Worm (Caenorhabditis elegans) whole organism, midembryonic: Measurements from ENCODE around the gene ZK377.15.

ENCODE experiments used
- T22C8.4 ChIP-seq: fragments of 200-800 bp; sonication (Bioruptor generic); IDR thresholded peaks from 2 replicates; pipeline ENCODE4 v1.3.6; 2022; ENCODE audit warnings: missing genetic modification characterization, missing compliant biosample characterization
- cog-1 ChIP-seq: sonication (generic microtip); optimal IDR thresholded peaks from 2 replicates; lab custom pipeline; 2016; ENCODE audit warnings: missing genetic modification characterization, missing compliant biosample characterization
- flt-1 ChIP-seq: fragments of 200-800 bp; sonication (Bioruptor generic); IDR thresholded peaks from 2 replicates; pipeline ENCODE4 v1.3.6; 2022; ENCODE audit warnings: missing genetic modification characterization, missing compliant biosample characterization
- klf-2 ChIP-seq: fragments of 200-800 bp; sonication (Bioruptor generic); conservative IDR thresholded peaks from 2 replicates; pipeline ENCODE4 v1.3.6; 2022; ENCODE audit warnings: missing genetic modification reagents, missing genetic modification characterization, missing compliant biosample characterization
- med-1 ChIP-seq: sonication (generic microtip); optimal IDR thresholded peaks from 2 replicates; lab custom pipeline; 2017; ENCODE audit warnings: missing genetic modification characterization, mild to moderate bottlenecking, missing compliant biosample characterization, antibody characterized with exemption, missing genetic modification reagents; ENCODE audit not compliant: insufficient read depth
- ref-1 ChIP-seq: fragments of 200-800 bp; sonication (Bioruptor generic); conservative IDR thresholded peaks from 2 replicates; pipeline ENCODE4 v1.3.6; 2022; ENCODE audit warnings: missing genetic modification reagents, missing genetic modification characterization, missing compliant biosample characterization
- tab-1 ChIP-seq: fragments of 200-800 bp; sonication (Bioruptor generic); IDR thresholded peaks from 2 replicates; pipeline ENCODE4 v1.3.6; 2022; ENCODE audit warnings: missing genetic modification characterization, missing compliant biosample characterization
- ztf-23 ChIP-seq: fragments of 200-800 bp; sonication (Bioruptor generic); IDR thresholded peaks from 2 replicates; pipeline ENCODE4 v1.3.6; 2022; ENCODE audit warnings: missing genetic modification reagents, missing genetic modification characterization, missing compliant biosample characterization
- ztf-29 ChIP-seq: fragments of 200-800 bp; sonication (Bioruptor generic); IDR thresholded peaks from 2 replicates; pipeline ENCODE4 v1.3.6; 2022; ENCODE audit warnings: missing genetic modification reagents, missing genetic modification characterization, missing compliant biosample characterization

Gene ZK377.15

ce11 chrX:3443526-3443925, 22.2 kb downstream of the ZK377.15 start, which contains the start of gene ZK813.2:
Gene ZK813.2 (plus strand): TSS chrX:3443826.
- TF ChIP-seq ztf-29 (GFP tag; lab: Robert Waterston, UW) (no peak), T22C8.4 (GFP tag; lab: Robert Waterston, UW) (no peak), med-1 (no peak), tab-1 (GFP tag; lab: Robert Waterston, UW) (no peak)

DNA sequence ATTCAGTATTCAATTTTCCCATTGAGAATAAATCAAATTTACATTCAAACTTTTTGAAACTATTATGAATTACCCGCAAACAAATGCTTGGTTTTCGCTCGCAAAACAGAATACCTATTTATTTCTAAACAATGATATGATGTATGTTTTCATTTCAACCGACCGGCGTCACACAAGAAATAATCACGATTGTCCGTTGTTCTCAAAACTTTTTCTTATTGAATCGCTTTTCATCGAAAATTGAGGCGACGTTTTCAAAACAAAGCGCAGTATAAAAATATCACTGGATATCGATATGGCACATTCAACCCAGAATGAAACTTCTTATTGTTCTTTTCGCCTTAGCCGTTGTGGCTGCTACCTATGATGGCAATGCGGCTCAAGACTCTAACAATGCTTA, 24.1 kb downstream of the ZK377.15 start, which contains the start of gene ZK813.3:
TSS of gene ZK813.3 (plus strand) at position 301 of the 400 bp plus-strand sequence.
- TF ChIP-seq med-1: no peak
- no peak for TF ChIP-seq ztf-29 (GFP tag; lab: Robert Waterston, UW)
- no peak for TF ChIP-seq klf-2 (GFP tag; lab: Robert Waterston, UW)
- no peak for TF ChIP-seq cog-1 (tag; lab: Kevin White, UChicago)
- TF ChIP-seq flt-1 (GFP tag; lab: Robert Waterston, UW): no peak

DNA sequence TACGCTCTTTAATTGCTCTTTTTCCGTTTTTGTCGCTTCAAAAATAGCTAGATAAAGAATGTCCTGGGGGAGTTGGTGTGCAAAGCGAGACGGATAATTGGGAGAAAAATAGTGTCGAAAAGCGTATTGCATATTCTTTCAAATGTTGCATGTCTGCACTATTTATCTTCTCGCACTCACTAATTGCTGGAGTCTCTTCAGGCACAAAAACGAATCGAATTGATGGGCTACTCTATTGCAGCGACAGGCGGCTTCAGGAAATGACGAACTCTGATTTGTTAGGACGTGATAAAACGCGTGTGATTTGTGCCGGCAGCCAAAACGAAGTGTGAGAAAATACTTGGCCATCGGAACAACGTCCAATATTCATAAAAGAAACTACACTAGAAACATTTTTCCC, 25.4 kb downstream of the ZK377.15 start:
- no peak for TF ChIP-seq med-1
- TF ChIP-seq T22C8.4 (GFP tag; lab: Robert Waterston, UW): no peak
- no peak for TF ChIP-seq ref-1 (GFP tag; lab: Robert Waterston, UW)
- TF ChIP-seq flt-1 (GFP tag; lab: Robert Waterston, UW): no peak
- no peak for TF ChIP-seq ztf-23 (GFP tag; lab: Robert Waterston, UW)
- no peak for TF ChIP-seq klf-2 (GFP tag; lab: Robert Waterston, UW)
- no peak for TF ChIP-seq cog-1 (tag; lab: Kevin White, UChicago)
- no peak for TF ChIP-seq tab-1 (GFP tag; lab: Robert Waterston, UW)

- TF ChIP-seq klf-2 (GFP tag; lab: Robert Waterston, UW) (no peak), ztf-23 (GFP tag; lab: Robert Waterston, UW) (no peak), cog-1 (tag; lab: Kevin White, UChicago) (no peak), ref-1 (GFP tag; lab: Robert Waterston, UW) (no peak), flt-1 (GFP tag; lab: Robert Waterston, UW) (no peak), tab-1 (GFP tag; lab: Robert Waterston, UW) (no peak), ztf-29 (GFP tag; lab: Robert Waterston, UW) (no peak), T22C8.4 (GFP tag; lab: Robert Waterston, UW) (no peak), med-1 (no peak)
Measured at ce11 chrX:3439823-3440222, 25.9 kb downstream of the ZK377.15 start.

- no peak for TF ChIP-seq T22C8.4 (GFP tag; lab: Robert Waterston, UW)
- no peak for TF ChIP-seq ztf-29 (GFP tag; lab: Robert Waterston, UW)
- TF ChIP-seq med-1: no peak
- no peak for TF ChIP-seq ztf-23 (GFP tag; lab: Robert Waterston, UW)
- TF ChIP-seq klf-2 (GFP tag; lab: Robert Waterston, UW): no peak
- no peak for TF ChIP-seq ref-1 (GFP tag; lab: Robert Waterston, UW)
- TF ChIP-seq flt-1 (GFP tag; lab: Robert Waterston, UW): no peak
- no peak for TF ChIP-seq tab-1 (GFP tag; lab: Robert Waterston, UW)
- no peak for TF ChIP-seq cog-1 (tag; lab: Kevin White, UChicago)
Measured at ce11 chrX:3430020-3430419, 35.7 kb downstream of the ZK377.15 start, which contains the start of gene ZK813.4. Gene ZK813.4 (minus strand): TSS chrX:3430120.

DNA sequence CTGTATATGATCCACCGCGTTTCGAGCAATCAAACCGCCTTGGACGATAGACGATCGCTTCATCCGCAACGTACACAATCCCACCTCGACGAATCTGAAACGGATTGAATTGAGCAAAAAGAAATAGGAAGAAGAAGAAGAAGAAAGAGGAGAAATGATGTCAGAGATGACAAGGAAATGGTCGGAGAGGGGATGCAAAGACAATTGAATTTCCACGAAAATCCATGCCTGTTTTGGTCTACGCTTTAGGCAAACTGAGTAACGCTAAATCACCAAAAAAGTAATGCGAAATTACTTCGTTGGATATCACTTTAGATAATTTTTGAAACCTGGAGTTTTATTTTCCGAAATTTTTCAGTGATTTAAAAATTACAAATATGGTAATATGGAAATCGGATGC, 36.6 kb downstream of the ZK377.15 start:
- TF ChIP-seq med-1: no peak
- TF ChIP-seq tab-1 (GFP tag; lab: Robert Waterston, UW): no peak
- no peak for TF ChIP-seq ztf-29 (GFP tag; lab: Robert Waterston, UW)
- TF ChIP-seq flt-1 (GFP tag; lab: Robert Waterston, UW): no peak
- TF ChIP-seq ztf-23 (GFP tag; lab: Robert Waterston, UW): no peak
- no peak for TF ChIP-seq klf-2 (GFP tag; lab: Robert Waterston, UW)
- TF ChIP-seq ref-1 (GFP tag; lab: Robert Waterston, UW): no peak
- no peak for TF ChIP-seq cog-1 (tag; lab: Kevin White, UChicago)
- TF ChIP-seq T22C8.4 (GFP tag; lab: Robert Waterston, UW): no peak

DNA sequence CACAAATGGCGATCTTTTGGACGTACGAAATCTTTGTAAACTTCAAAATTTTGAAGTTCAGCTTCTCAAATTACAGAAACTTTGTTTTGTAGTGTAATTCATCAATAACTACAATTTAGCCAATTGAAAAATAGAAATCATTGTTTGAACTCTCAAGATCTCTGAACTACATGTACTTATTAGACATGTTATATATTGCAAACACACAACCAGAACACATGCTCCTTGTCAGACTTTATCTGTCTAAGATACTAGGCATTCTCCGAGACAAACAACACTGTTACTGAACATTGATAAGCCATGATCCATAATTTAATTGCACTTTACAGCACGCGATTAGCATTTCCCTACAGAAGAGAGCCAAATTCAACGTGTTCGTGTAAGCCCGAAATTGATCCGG, 41.2 kb downstream of the ZK377.15 start, which contains the start of gene ZK813.6:
TSS of gene ZK813.6 (plus strand) at position 301 of the 400 bp plus-strand sequence.
- TF ChIP-seq cog-1 (tag; lab: Kevin White, UChicago) (no peak), ztf-29 (GFP tag; lab: Robert Waterston, UW) (no peak), flt-1 (GFP tag; lab: Robert Waterston, UW) (no peak), klf-2 (GFP tag; lab: Robert Waterston, UW) (no peak), med-1 (no peak), ref-1 (GFP tag; lab: Robert Waterston, UW) (no peak), T22C8.4 (GFP tag; lab: Robert Waterston, UW) (no peak), ztf-23 (GFP tag; lab: Robert Waterston, UW) (no peak), tab-1 (GFP tag; lab: Robert Waterston, UW) (no peak)

ce11 chrX:3419084-3419483, 46.6 kb downstream of the ZK377.15 start, which contains the start of gene C04F6.7:
Gene C04F6.7 (minus strand): TSS chrX:3419184.
- TF ChIP-seq T22C8.4 (GFP tag; lab: Robert Waterston, UW): no peak

DNA sequence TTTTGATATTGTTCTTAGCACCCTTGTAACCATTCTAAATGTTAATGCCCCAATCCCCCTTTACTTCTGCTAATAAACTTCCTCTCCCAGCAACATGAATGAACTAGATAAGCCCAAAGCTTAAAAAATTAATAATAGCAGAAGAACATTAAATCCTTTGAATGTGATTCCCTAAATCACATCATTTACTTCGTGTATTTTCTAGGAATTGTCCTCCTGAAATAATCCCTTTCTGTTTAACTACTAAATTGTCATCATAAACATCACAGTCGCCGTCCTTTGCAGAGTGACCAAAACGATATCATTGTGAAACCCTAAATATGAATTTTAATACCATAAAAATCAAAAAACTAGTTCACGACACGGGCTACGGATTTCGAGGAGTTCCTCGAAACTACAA, 49.6 kb downstream of the ZK377.15 start:
- TF ChIP-seq tab-1 (GFP tag; lab: Robert Waterston, UW) (no peak), ztf-23 (GFP tag; lab: Robert Waterston, UW) (no peak), klf-2 (GFP tag; lab: Robert Waterston, UW) (no peak)
